Worm (Caenorhabditis elegans) whole organism, L4/young adult: ENCODE data around the gene bckd-1A.

ENCODE experiments used
- W03F9.2 ChIP-seq: fragments of 150-350 bp; optimal IDR thresholded peaks from 2 replicates; lab custom pipeline; 2014; ENCODE audit warnings: missing biosample characterization, missing genetic modification characterization
- dao-5 ChIP-seq: sonication (generic microtip); optimal IDR thresholded peaks from 2 replicates; lab custom pipeline; 2016; ENCODE audit warnings: missing genotype, missing genetic modification characterization, moderate library complexity, missing compliant biosample characterization

DNA sequence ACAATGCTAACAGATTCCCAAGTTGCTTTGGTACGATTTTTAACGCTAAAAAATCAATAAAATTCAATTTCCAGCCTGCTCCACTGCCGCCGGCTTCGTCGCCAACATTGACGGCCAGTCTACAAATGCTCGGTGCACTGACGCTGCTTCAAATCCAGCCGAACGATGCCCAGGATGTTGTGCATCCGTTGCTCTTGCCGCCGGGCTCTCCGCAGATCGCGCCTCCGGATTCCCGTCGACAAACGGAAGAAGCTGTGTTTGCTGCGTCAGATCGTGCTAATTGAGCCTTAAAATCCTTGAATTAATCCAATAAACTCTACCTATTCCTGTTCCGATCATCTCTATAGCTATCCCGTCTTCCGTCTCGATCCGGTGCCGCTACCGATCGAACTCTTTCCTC is 41.2 kb downstream of the bckd-1A start:
- TF ChIP-seq dao-5 (tag; lab: Kevin White, UChicago) (no peak), W03F9.2 (tag; lab: Kevin White, UChicago) (no peak)
